Fruit fly (Drosophila melanogaster) whole organism, embryonic: ENCODE data around the gene Snx17.

ENCODE experiments used
- Aef1 ChIP-seq: fragments of 200-800 bp; sonication (Bioruptor generic); IDR thresholded peaks from 3 replicates; pipeline ENCODE4 v1.3.6; 2022; ENCODE audit warnings: missing biosample characterization, missing genetic modification characterization
- Atf-2 ChIP-seq: fragments of 200-800 bp; sonication (Bioruptor generic); optimal IDR thresholded peaks from 2 replicates; lab custom pipeline; 2016; ENCODE audit warnings: missing biosample characterization, missing genetic modification characterization
- Atf6 ChIP-seq: fragments of 200-800 bp; sonication (Bioruptor generic); IDR thresholded peaks from 2 replicates; pipeline ENCODE4 v1.3.6; 2022; ENCODE audit warnings: missing biosample characterization, missing genetic modification characterization
- Bgb ChIP-seq: fragments of 200-800 bp; sonication (Bioruptor generic); IDR thresholded peaks from 2 replicates; pipeline ENCODE4 v1.3.6; 2022; ENCODE audit warnings: missing biosample characterization, missing genetic modification characterization; ENCODE audit not compliant: partially characterized antibody
- CG10431 ChIP-seq: fragments of 200-800 bp; sonication (Bioruptor generic); optimal IDR thresholded peaks from 3 replicates; lab custom pipeline; 2018; ENCODE audit warnings: missing biosample characterization, mild to moderate bottlenecking, missing genetic modification characterization
- CG10543 ChIP-seq: fragments of 200-800 bp; sonication (Bioruptor generic); optimal IDR thresholded peaks from 3 replicates; lab custom pipeline; 2017; ENCODE audit warnings: missing biosample characterization, mild to moderate bottlenecking, missing genetic modification characterization, moderate library complexity
- CG11093 ChIP-seq: fragments of 200-800 bp; sonication (Bioruptor generic); IDR thresholded peaks from 3 replicates; pipeline ENCODE4 v1.3.6; 2022; ENCODE audit warnings: missing biosample characterization, missing genetic modification characterization
- CG12155 ChIP-seq: fragments of 200-800 bp; sonication (Bioruptor generic); optimal IDR thresholded peaks from 3 replicates; lab custom pipeline; 2016; ENCODE audit warnings: missing biosample characterization, missing genetic modification characterization
- CG13424 ChIP-seq: fragments of 200-800 bp; sonication (Bioruptor generic); optimal IDR thresholded peaks from 2 replicates; lab custom pipeline; 2019; ENCODE audit warnings: missing biosample characterization, mild to moderate bottlenecking, missing genetic modification characterization, moderate library complexity
- CG14014 ChIP-seq: fragments of 200-800 bp; sonication (Bioruptor generic); IDR thresholded peaks from 2 replicates; pipeline ENCODE4 v1.3.6; 2022; ENCODE audit warnings: missing biosample characterization, missing genetic modification characterization
- CG14441 ChIP-seq: fragments of 200-800 bp; sonication (Bioruptor generic); IDR thresholded peaks from 2 replicates; pipeline ENCODE4 v1.3.6; 2022; ENCODE audit warnings: missing biosample characterization, missing genetic modification characterization
- CG15514 ChIP-seq: fragments of 200-800 bp; sonication (Bioruptor generic); optimal IDR thresholded peaks from 3 replicates; lab custom pipeline; 2017; ENCODE audit warnings: missing biosample characterization, missing genetic modification characterization, mild to moderate bottlenecking, moderate library complexity, missing genetic modification reagents
- CG17568 ChIP-seq: fragments of 200-800 bp; sonication (Bioruptor generic); optimal IDR thresholded peaks from 2 replicates; lab custom pipeline; 2018; ENCODE audit warnings: missing biosample characterization, mild to moderate bottlenecking, missing genetic modification characterization, moderate library complexity
- CG3065 ChIP-seq: fragments of 200-800 bp; sonication (Bioruptor generic); optimal IDR thresholded peaks from 2 replicates; lab custom pipeline; 2016; ENCODE audit warnings: missing biosample characterization, missing genetic modification characterization
- CG34422 ChIP-seq: fragments of 200-800 bp; sonication (Bioruptor generic); IDR thresholded peaks from 3 replicates; pipeline ENCODE4 v1.3.6; 2022; ENCODE audit warnings: missing biosample characterization, missing genetic modification characterization
- CG3847 ChIP-seq: fragments of 200-800 bp; sonication (Bioruptor generic); IDR thresholded peaks from 2 replicates; pipeline ENCODE4 v1.3.6; 2022; ENCODE audit warnings: missing biosample characterization, missing genetic modification characterization
- CG4360 ChIP-seq: fragments of 200-800 bp; sonication (Bioruptor generic); IDR thresholded peaks from 2 replicates; pipeline ENCODE4 v1.3.6; 2022; ENCODE audit warnings: missing biosample characterization, missing genetic modification characterization
- CG43689 ChIP-seq: fragments of 200-800 bp; sonication (Bioruptor generic); IDR thresholded peaks from 2 replicates; pipeline ENCODE4 v1.3.6; 2022; ENCODE audit warnings: missing biosample characterization, missing genetic modification characterization
- CG4820 ChIP-seq: fragments of 200-800 bp; sonication (Bioruptor generic); optimal IDR thresholded peaks from 3 replicates; lab custom pipeline; 2016; ENCODE audit warnings: missing biosample characterization, missing genetic modification characterization
- Deaf1 ChIP-seq: fragments of 200-800 bp; optimal IDR thresholded peaks from 3 replicates; lab custom pipeline; 2019; ENCODE audit warnings: missing biosample characterization, mild to moderate bottlenecking, missing genetic modification characterization, moderate library complexity
- Hey ChIP-seq: fragments of 200-800 bp; sonication (Bioruptor generic); optimal IDR thresholded peaks from 3 replicates; lab custom pipeline; 2018; ENCODE audit warnings: missing biosample characterization, mild to moderate bottlenecking, missing genetic modification characterization
- HmgD ChIP-seq: fragments of 200-800 bp; sonication (Bioruptor generic); optimal IDR thresholded peaks from 3 replicates; lab custom pipeline; 2016; ENCODE audit warnings: missing biosample characterization, missing genetic modification characterization
- Jarid2 ChIP-seq: fragments of 200-800 bp; sonication (Bioruptor generic); optimal IDR thresholded peaks from 3 replicates; lab custom pipeline; 2017; ENCODE audit warnings: mild to moderate bottlenecking, missing biosample characterization, missing genetic modification reagents, missing genetic modification characterization
- MBD-R2 ChIP-seq: fragments of 200-800 bp; sonication (Bioruptor generic); IDR thresholded peaks from 2 replicates; pipeline ENCODE4 v1.3.6; 2022; ENCODE audit warnings: missing biosample characterization, missing genetic modification characterization
- MTF-1 ChIP-seq: fragments of 200-800 bp; sonication (Bioruptor generic); optimal IDR thresholded peaks from 2 replicates; lab custom pipeline; 2018; ENCODE audit warnings: missing biosample characterization, mild to moderate bottlenecking, missing genetic modification characterization, borderline replicate concordance
- NfI ChIP-seq: fragments of 200-800 bp; sonication (Bioruptor generic); optimal IDR thresholded peaks from 3 replicates; lab custom pipeline; 2018; ENCODE audit warnings: missing biosample characterization, mild to moderate bottlenecking, missing genetic modification characterization, moderate library complexity
- PHDP ChIP-seq: fragments of 200-800 bp; sonication (Bioruptor generic); optimal IDR thresholded peaks from 3 replicates; lab custom pipeline; 2018; ENCODE audit warnings: missing biosample characterization, mild to moderate bottlenecking, missing genetic modification characterization, moderate library complexity
- Sin3A ChIP-seq: fragments of >200 bp; optimal IDR thresholded peaks from 2 replicates; lab custom pipeline; 2018
- Sry-β ChIP-seq: fragments of 200-800 bp; sonication (Bioruptor generic); optimal IDR thresholded peaks from 2 replicates; lab custom pipeline; 2018; ENCODE audit warnings: missing biosample characterization, mild to moderate bottlenecking, missing genetic modification characterization, moderate library complexity
- YL-1 ChIP-seq: fragments of 200-800 bp; sonication (Bioruptor generic); optimal IDR thresholded peaks from 3 replicates; lab custom pipeline; 2017; ENCODE audit warnings: missing biosample characterization, mild to moderate bottlenecking, missing genetic modification characterization
- ara ChIP-seq: fragments of 200-800 bp; sonication (Bioruptor generic); IDR thresholded peaks from 2 replicates; pipeline ENCODE4 v1.3.6; 2022; ENCODE audit warnings: missing biosample characterization, missing genetic modification characterization
- ato ChIP-seq: fragments of 200-800 bp; sonication (Bioruptor generic); IDR thresholded peaks from 2 replicates; pipeline ENCODE4 v1.3.6; 2022; ENCODE audit warnings: missing biosample characterization, missing genetic modification characterization; ENCODE audit not compliant: partially characterized antibody
- btn ChIP-seq: fragments of 200-800 bp; sonication (Bioruptor generic); optimal IDR thresholded peaks from 2 replicates; lab custom pipeline; 2016; ENCODE audit warnings: missing biosample characterization, missing genetic modification characterization
- caup ChIP-seq: fragments of 200-800 bp; sonication (Bioruptor generic); optimal IDR thresholded peaks from 3 replicates; lab custom pipeline; 2017; ENCODE audit warnings: missing biosample characterization, mild to moderate bottlenecking, missing genetic modification characterization, moderate library complexity; ENCODE audit not compliant: severe bottlenecking
- ci ChIP-seq: fragments of 200-800 bp; sonication (Bioruptor generic); IDR thresholded peaks from 3 replicates; pipeline ENCODE4 v1.3.6; 2022; ENCODE audit warnings: missing biosample characterization, missing genetic modification characterization
- crol ChIP-seq: fragments of 200-800 bp; sonication (Bioruptor generic); IDR thresholded peaks from 2 replicates; pipeline ENCODE4 v1.3.6; 2022; ENCODE audit warnings: missing biosample characterization, missing genetic modification characterization
- dm ChIP-seq: fragments of 200-800 bp; sonication (Bioruptor generic); optimal IDR thresholded peaks from 3 replicates; lab custom pipeline; 2016; ENCODE audit warnings: missing biosample characterization, missing genetic modification characterization
- fd64A ChIP-seq: fragments of 200-800 bp; sonication (Bioruptor generic); optimal IDR thresholded peaks from 3 replicates; lab custom pipeline; 2018; ENCODE audit warnings: missing biosample characterization, mild to moderate bottlenecking, missing genetic modification characterization
- gsb ChIP-seq: fragments of 200-800 bp; sonication (Bioruptor generic); IDR thresholded peaks from 2 replicates; pipeline ENCODE4 v1.3.6; 2022; ENCODE audit warnings: missing biosample characterization, missing genetic modification characterization
- ind ChIP-seq: fragments of 200-800 bp; sonication (Bioruptor generic); optimal IDR thresholded peaks from 3 replicates; lab custom pipeline; 2016; ENCODE audit warnings: missing biosample characterization, missing genetic modification characterization
- jumu ChIP-seq: fragments of 200-800 bp; sonication (Bioruptor generic); optimal IDR thresholded peaks from 3 replicates; lab custom pipeline; 2016; ENCODE audit warnings: missing biosample characterization, missing genetic modification characterization
- kay ChIP-seq: fragments of 200-800 bp; sonication (Bioruptor generic); optimal IDR thresholded peaks from 2 replicates; lab custom pipeline; 2016; ENCODE audit warnings: missing biosample characterization, missing genetic modification characterization
- lab ChIP-seq: fragments of 200-800 bp; sonication (Bioruptor generic); optimal IDR thresholded peaks from 3 replicates; lab custom pipeline; 2017; ENCODE audit warnings: missing biosample characterization, missing genetic modification characterization, mild to moderate bottlenecking, moderate library complexity, missing genetic modification reagents
- mirr ChIP-seq: fragments of 200-800 bp; sonication (Bioruptor generic); optimal IDR thresholded peaks from 3 replicates; lab custom pipeline; 2018; ENCODE audit warnings: missing biosample characterization, mild to moderate bottlenecking, missing genetic modification characterization
- nerfin-2 ChIP-seq: fragments of 200-800 bp; sonication (Bioruptor generic); IDR thresholded peaks from 2 replicates; pipeline ENCODE4 v1.3.6; 2022; ENCODE audit warnings: missing biosample characterization, missing genetic modification characterization; ENCODE audit not compliant: partially characterized antibody
- odd ChIP-seq: fragments of 200-800 bp; sonication (Bioruptor generic); optimal IDR thresholded peaks from 2 replicates; lab custom pipeline; 2017; ENCODE audit warnings: missing biosample characterization, mild to moderate bottlenecking, missing genetic modification characterization
- repo ChIP-seq: fragments of 200-800 bp; sonication (Bioruptor generic); optimal IDR thresholded peaks from 2 replicates; lab custom pipeline; 2016; ENCODE audit warnings: missing biosample characterization, missing genetic modification characterization
- ro ChIP-seq: fragments of 200-800 bp; sonication (Bioruptor generic); IDR thresholded peaks from 2 replicates; pipeline ENCODE4 v1.3.6; 2022; ENCODE audit warnings: missing biosample characterization, missing genetic modification characterization
- schlank ChIP-seq: fragments of 200-800 bp; sonication (Bioruptor generic); optimal IDR thresholded peaks from 2 replicates; lab custom pipeline; 2018; ENCODE audit warnings: missing biosample characterization, mild to moderate bottlenecking, missing genetic modification characterization
- sd ChIP-seq: fragments of 200-800 bp; sonication (Bioruptor generic); optimal IDR thresholded peaks from 3 replicates; lab custom pipeline; 2018; ENCODE audit warnings: missing biosample characterization, mild to moderate bottlenecking, missing genetic modification characterization, moderate library complexity
- tgo ChIP-seq: fragments of 200-800 bp; sonication (Bioruptor generic); IDR thresholded peaks from 3 replicates; pipeline ENCODE4 v1.3.6; 2022; ENCODE audit warnings: missing biosample characterization, missing genetic modification characterization
- tll ChIP-seq, 2 experiments: fragments of 200-800 bp in 1 of 2; fragments of >200 bp in 1 of 2; sonication (Bioruptor generic) in 1 of 2; optimal IDR thresholded peaks; 2 replicates each; lab custom pipeline; 2017 to 2019; ENCODE audit warnings: missing biosample characterization in 2 of 2, missing genetic modification characterization in 2 of 2, mild to moderate bottlenecking in 1 of 2, moderate library complexity in 1 of 2

Gene Snx17

dm6 chr2L:10200847-10201246, 5.9 kb downstream of the Snx17 start, which contains the start of the genes Ripalpha and RpL7 (continued):
- peak; percentile 94 for TF ChIP-seq ind (GFP tag; lab: Kevin White, UChicago)
- TF ChIP-seq HmgD = peak; percentile 99
- peak; percentile 98 for TF ChIP-seq Hey (tag; lab: Kevin White, UChicago)
- TF ChIP-seq CG10431 (GFP tag; lab: Kevin White, UChicago) = peak; percentile 97
- peak; percentile 98 for TF ChIP-seq MTF-1 (GFP tag; lab: Kevin White, UChicago)
- peak; percentile 95 for TF ChIP-seq jumu (GFP tag; lab: Kevin White, UChicago)
- peak; percentile 88 for TF ChIP-seq gsb (GFP tag; lab: Robert Waterston, UW)
- peak; percentile 95 for TF ChIP-seq Atf-2
- peak; percentile 99 for TF ChIP-seq caup (GFP tag; lab: Kevin White, UChicago)
- TF ChIP-seq CG11093 (GFP tag; lab: Robert Waterston, UW) = peak; percentile 72
- TF ChIP-seq dm (GFP tag; lab: Kevin White, UChicago) = peak; percentile 100
- TF ChIP-seq CG17568 (GFP tag; lab: Kevin White, UChicago) = peak; percentile 95
- TF ChIP-seq tgo (GFP tag; lab: Robert Waterston, UW) = peak; percentile 92
- TF ChIP-seq Sin3A (lab: Kevin White, UChicago) = peak; percentile 69
- TF ChIP-seq schlank (tag; lab: Kevin White, UChicago) = peak; percentile 99
- peak; percentile 96 for TF ChIP-seq PHDP
- peak; percentile 98 for TF ChIP-seq CG3847 (GFP tag; lab: Robert Waterston, UW)
- TF ChIP-seq fd64A = peak; percentile 97
- TF ChIP-seq ara (GFP tag; lab: Robert Waterston, UW) = peak; percentile 96
- TF ChIP-seq odd (GFP tag; lab: Kevin White, UChicago) = peak; percentile 98
- TF ChIP-seq CG43689 (GFP tag; lab: Robert Waterston, UW) = no peak; the same call in 1 of the 2 replicates
- peak; percentile 100 for TF ChIP-seq YL-1
- TF ChIP-seq tll (GFP tag; optimal IDR thresholded peaks at IDR 0.05; lab: Kevin White, UChicago) = peak in 1 of 2 experiments; percentile 72
- TF ChIP-seq CG14441 (GFP tag; lab: Robert Waterston, UW) = peak; percentile 93
- peak; percentile 100 for TF ChIP-seq lab
- TF ChIP-seq crol (GFP tag; lab: Robert Waterston, UW) = no peak; the same call in 1 of the 2 replicates
- peak; percentile 79 for TF ChIP-seq nerfin-2
- TF ChIP-seq btn (GFP tag; lab: Kevin White, UChicago) = peak; percentile 97
- TF ChIP-seq CG12155 (GFP tag; lab: Kevin White, UChicago) = peak; percentile 96
- TF ChIP-seq NfI = peak; percentile 99
- peak; percentile 76 for TF ChIP-seq Sry-β (GFP tag; lab: Kevin White, UChicago)
- TF ChIP-seq sd = peak; percentile 81
- TF ChIP-seq Aef1 (GFP tag; lab: Robert Waterston, UW) = peak; percentile 94
- peak; percentile 92 for TF ChIP-seq kay (GFP tag; lab: Kevin White, UChicago)
- TF ChIP-seq CG3065 (GFP tag; lab: Kevin White, UChicago) = peak; percentile 97
- peak; percentile 88 for TF ChIP-seq ro (GFP tag; lab: Robert Waterston, UW)
- TF ChIP-seq Atf6 = peak; percentile 94
- peak; percentile 96 for TF ChIP-seq CG14014 (GFP tag; lab: Robert Waterston, UW)

dm6 chr2L:10198911-10199310, 7.8 kb downstream of the Snx17 start, which contains the start of gene Sur:
Gene Sur, minus strand, starts transcription at chr2L:10199117.
- TF ChIP-seq CG34422 (peak; percentile 50; the same call in 1 of the 3 replicates), MBD-R2 (peak; percentile 27; the same call in 1 of the 2 replicates), repo (GFP tag; lab: Kevin White, UChicago) (no peak), Bgb (GFP tag; lab: Robert Waterston, UW) (peak; percentile 37; the same call in 1 of the 2 replicates), CG15514 (GFP tag; lab: Kevin White, UChicago) (peak; percentile 6), CG4360 (GFP tag; lab: Robert Waterston, UW) (0 out of 2 replicates have a peak, but pooled peaks have one; percentile 17), CG10543 (peak; percentile 58), CG4820 (GFP tag; lab: Kevin White, UChicago) (no peak), mirr (GFP tag; lab: Kevin White, UChicago) (no peak), Deaf1 (tag; lab: Kevin White, UChicago) (peak; percentile 87), ci (GFP tag; lab: Robert Waterston, UW) (peak; percentile 55; the same call in 1 of the 3 replicates), CG13424 (tag; lab: Kevin White, UChicago) (no peak), ato (GFP tag; lab: Robert Waterston, UW) (peak; percentile 30; the same call in 1 of the 2 replicates), Jarid2 (GFP tag; lab: Kevin White, UChicago) (peak; percentile 60)
